Fruit fly (Drosophila melanogaster): Measurements from ENCODE around the gene Es2.

DNA sequence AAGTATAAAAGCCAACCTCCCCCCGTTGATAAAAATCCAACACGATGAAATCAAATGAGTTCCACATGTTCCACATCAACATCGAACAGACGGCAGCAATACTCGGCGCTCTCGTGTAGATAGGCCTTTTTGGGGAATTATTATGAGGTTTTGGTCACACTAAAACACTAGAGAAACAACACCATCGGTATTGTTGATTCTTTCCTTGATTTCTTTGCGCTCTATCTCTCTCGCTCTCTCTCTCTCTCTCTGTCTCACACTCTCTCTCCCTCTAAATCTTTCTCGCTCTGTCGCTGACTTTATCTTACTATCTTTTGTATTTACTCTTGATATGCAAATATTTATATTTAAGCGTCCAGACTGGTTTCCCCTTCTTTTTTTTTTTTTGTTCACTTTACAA, 49.5 kb downstream of the Es2 start:
- TF ChIP-seq tna (GFP tag; IDR thresholded peaks at IDR 0.05; ENCODE audit: partially characterized antibody) (no peak), inv (GFP tag; IDR thresholded peaks at IDR 0.05; ENCODE audit: partially characterized antibody) (no peak)
